Worm (Caenorhabditis elegans) whole organism, L3 larva: ENCODE data around the gene polk-1.

Source experiments
- R02D3.7 ChIP-seq: fragments of 150-350 bp; optimal IDR thresholded peaks from 2 replicates; lab custom pipeline; 2014; ENCODE audit warnings: missing biosample characterization, missing genetic modification characterization
- aly-2 ChIP-seq: fragments of 150-350 bp; optimal IDR thresholded peaks from 2 replicates; lab custom pipeline; 2014; ENCODE audit warnings: missing biosample characterization, missing genetic modification characterization
- ceh-16 ChIP-seq: sonication (generic microtip); optimal IDR thresholded peaks from 2 replicates; lab custom pipeline; 2017; ENCODE audit warnings: missing biosample characterization, missing genetic modification characterization
- ceh-82 ChIP-seq: fragments of 150-350 bp; optimal IDR thresholded peaks from 2 replicates; lab custom pipeline; 2014; ENCODE audit warnings: missing biosample characterization, missing genetic modification characterization
- ceh-9 ChIP-seq: sonication (generic microtip); optimal IDR thresholded peaks from 2 replicates; lab custom pipeline; 2018; ENCODE audit warnings: missing biosample characterization, missing genetic modification characterization
- daf-12 ChIP-seq: fragments of 150-350 bp; optimal IDR thresholded peaks from 2 replicates; lab custom pipeline; 2014; ENCODE audit warnings: missing biosample characterization, missing genetic modification reagents, missing genetic modification characterization
- egl-5 ChIP-seq: fragments of 150-350 bp; optimal IDR thresholded peaks from 2 replicates; lab custom pipeline; 2017; ENCODE audit warnings: missing biosample characterization, missing genetic modification reagents, missing genetic modification characterization, inconsistent platforms
- eor-1 ChIP-seq, 2 experiments: fragments of 150-350 bp; optimal IDR thresholded peaks; 2 replicates each; lab custom pipeline; 2014 to 2018; ENCODE audit warnings: missing biosample characterization in 2 of 2, missing genetic modification characterization in 2 of 2
- hmg-11 ChIP-seq: sonication (generic microtip); optimal IDR thresholded peaks from 2 replicates; lab custom pipeline; 2016; ENCODE audit warnings: missing genetic modification characterization, missing compliant biosample characterization
- jun-1 ChIP-seq: fragments of 150-350 bp; optimal IDR thresholded peaks from 2 replicates; lab custom pipeline; 2014; ENCODE audit warnings: missing biosample characterization, missing genetic modification reagents, missing genetic modification characterization
- lin-15B ChIP-seq: fragments of 150-350 bp; optimal IDR thresholded peaks from 2 replicates; lab custom pipeline; 2014; ENCODE audit warnings: missing biosample characterization, missing genetic modification characterization
- lin-39 ChIP-seq: fragments of 150-350 bp; optimal IDR thresholded peaks from 2 replicates; lab custom pipeline; 2018; ENCODE audit warnings: missing biosample characterization, missing genetic modification reagents, missing genetic modification characterization
- lsy-12 ChIP-seq: sonication (generic microtip); optimal IDR thresholded peaks from 2 replicates; lab custom pipeline; 2016; ENCODE audit warnings: mild to moderate bottlenecking, missing genetic modification characterization, missing compliant biosample characterization
- mdl-1 ChIP-seq: fragments of 150-350 bp; optimal IDR thresholded peaks from 2 replicates; lab custom pipeline; 2014; ENCODE audit warnings: missing biosample characterization, missing genetic modification characterization
- mml-1 ChIP-seq: fragments of 150-350 bp; sonication (generic microtip); optimal IDR thresholded peaks from 3 replicates; lab custom pipeline; 2014; ENCODE audit warnings: missing biosample characterization, missing genetic modification characterization
- nfya-1 ChIP-seq: sonication (generic microtip); optimal IDR thresholded peaks from 2 replicates; lab custom pipeline; 2017; ENCODE audit warnings: missing genetic modification characterization, mild to moderate bottlenecking, missing compliant biosample characterization, antibody characterized with exemption, moderate library complexity; ENCODE audit not compliant: insufficient read depth
- nhr-11 ChIP-seq: fragments of 150-350 bp; optimal IDR thresholded peaks from 2 replicates; lab custom pipeline; 2014; ENCODE audit warnings: missing biosample characterization, missing genetic modification characterization
- nhr-12 ChIP-seq: fragments of 150-350 bp; optimal IDR thresholded peaks from 2 replicates; lab custom pipeline; 2014; ENCODE audit warnings: missing biosample characterization, missing genetic modification characterization
- nhr-23 ChIP-seq: fragments of 150-350 bp; optimal IDR thresholded peaks from 2 replicates; lab custom pipeline; 2014; ENCODE audit warnings: missing biosample characterization, missing genetic modification reagents, missing genetic modification characterization
- nhr-237 ChIP-seq: fragments of 150-350 bp; optimal IDR thresholded peaks from 2 replicates; lab custom pipeline; 2014; ENCODE audit warnings: missing biosample characterization, missing genetic modification characterization
- nhr-25 ChIP-seq: sonication (generic microtip); optimal IDR thresholded peaks from 2 replicates; lab custom pipeline; 2017; ENCODE audit warnings: missing biosample characterization, missing genetic modification characterization
- nhr-43 ChIP-seq: sonication (generic microtip); optimal IDR thresholded peaks from 2 replicates; lab custom pipeline; 2016; ENCODE audit warnings: mild to moderate bottlenecking, missing genetic modification characterization, missing compliant biosample characterization; ENCODE audit not compliant: poor library complexity, severe bottlenecking
- nhr-67 ChIP-seq: fragments of 150-350 bp; optimal IDR thresholded peaks from 2 replicates; lab custom pipeline; 2014; ENCODE audit warnings: missing biosample characterization, missing genetic modification characterization
- nhr-76 ChIP-seq: fragments of 150-350 bp; sonication (generic microtip); optimal IDR thresholded peaks from 5 replicates; lab custom pipeline; 2014; ENCODE audit warnings: missing biosample characterization, missing genetic modification characterization
- nhr-77 ChIP-seq: fragments of 150-350 bp; optimal IDR thresholded peaks from 2 replicates; lab custom pipeline; 2014; ENCODE audit warnings: missing biosample characterization, missing genetic modification characterization
- pqm-1 ChIP-seq: fragments of 150-350 bp; optimal IDR thresholded peaks from 2 replicates; lab custom pipeline; 2017; ENCODE audit warnings: missing biosample characterization, missing genetic modification characterization, inconsistent platforms
- sea-2 ChIP-seq: fragments of 150-350 bp; sonication (generic microtip); optimal IDR thresholded peaks from 4 replicates; lab custom pipeline; 2014; ENCODE audit warnings: missing biosample characterization, missing genetic modification reagents, missing genetic modification characterization
- skn-1 ChIP-seq: fragments of 150-350 bp; optimal IDR thresholded peaks from 2 replicates; lab custom pipeline; 2014; ENCODE audit warnings: missing biosample characterization, missing genetic modification characterization
- snpc-4 ChIP-seq: fragments of 150-350 bp; optimal IDR thresholded peaks from 2 replicates; lab custom pipeline; 2014; ENCODE audit warnings: missing biosample characterization, missing genetic modification characterization
- tbx-2 ChIP-seq: sonication (generic microtip); optimal IDR thresholded peaks from 2 replicates; lab custom pipeline; 2016; ENCODE audit warnings: mild to moderate bottlenecking, missing genetic modification characterization, missing compliant biosample characterization
- unc-39 ChIP-seq: sonication (generic microtip); optimal IDR thresholded peaks from 4 replicates; lab custom pipeline; 2017; ENCODE audit warnings: missing biosample characterization, missing genetic modification characterization
- unc-62 ChIP-seq: fragments of 150-350 bp; sonication (generic microtip); optimal IDR thresholded peaks from 4 replicates; lab custom pipeline; 2014; ENCODE audit warnings: missing biosample characterization, missing genetic modification reagents, missing genetic modification characterization
- zag-1 ChIP-seq: fragments of 150-350 bp; optimal IDR thresholded peaks from 2 replicates; lab custom pipeline; 2014; ENCODE audit warnings: missing biosample characterization, missing genetic modification characterization
- ztf-11 ChIP-seq: fragments of 150-350 bp; optimal IDR thresholded peaks from 2 replicates; lab custom pipeline; 2014; ENCODE audit warnings: missing biosample characterization, missing genetic modification characterization
- ztf-4 ChIP-seq: fragments of 150-350 bp; optimal IDR thresholded peaks from 2 replicates; lab custom pipeline; 2014; ENCODE audit warnings: missing biosample characterization, missing genetic modification characterization

Gene polk-1

ce11 chrIII:8628405-8628982, at the start of gene polk-1, which contains the start of gene gpr-1:
Gene polk-1, minus strand, starts transcription at chrIII:8628590.
Gene gpr-1, plus strand, starts transcription at chrIII:8628932.
- TF ChIP-seq nhr-237 (tag; lab: Kevin White, UChicago) = no peak
- no peak for TF ChIP-seq ztf-11 (tag; lab: Kevin White, UChicago)
- TF ChIP-seq lin-15B (tag; lab: Kevin White, UChicago) = peak; percentile 57
- no peak for TF ChIP-seq snpc-4 (tag; lab: Kevin White, UChicago)
- TF ChIP-seq lsy-12 (tag; lab: Kevin White, UChicago) = no peak
- no peak for TF ChIP-seq nhr-77 (tag; lab: Kevin White, UChicago)
- TF ChIP-seq nhr-11 (tag; lab: Kevin White, UChicago) = no peak
- TF ChIP-seq lin-39 (tag; lab: Kevin White, UChicago) = peak; percentile 6
- no peak for TF ChIP-seq nhr-43 (tag; lab: Kevin White, UChicago)
- TF ChIP-seq tbx-2 (tag; lab: Kevin White, UChicago) = no peak
- TF ChIP-seq pqm-1 (tag; lab: Kevin White, UChicago) = no peak
- TF ChIP-seq nhr-23 (tag; lab: Kevin White, UChicago) = no peak
- no peak for TF ChIP-seq unc-39 (tag; lab: Kevin White, UChicago)
- TF ChIP-seq nfya-1 (tag; lab: Kevin White, UChicago) = peak; percentile 36

- TF ChIP-seq nhr-43 (tag; lab: Kevin White, UChicago) = no peak
- TF ChIP-seq R02D3.7 = no peak
- TF ChIP-seq snpc-4 (tag; lab: Kevin White, UChicago) = no peak
- no peak for TF ChIP-seq egl-5 (tag; lab: Kevin White, UChicago)
- TF ChIP-seq sea-2 (GFP tag; lab: Kevin White, UChicago) = no peak
Measured at ce11 chrIII:8674980-8675485, 46.6 kb upstream of the polk-1 start, which contains the start of gene pgl-2. Gene pgl-2, minus strand, starts transcription at chrIII:8675435.

ce11 chrIII:8668717-8669116, 40.3 kb upstream of the polk-1 start:
- peak; percentile 9 for TF ChIP-seq nhr-25
- TF ChIP-seq hmg-11 (tag; lab: Kevin White, UChicago) = peak; percentile 19
- no peak for TF ChIP-seq jun-1
- TF ChIP-seq mml-1 (tag; lab: Kevin White, UChicago) = no peak
- no peak for TF ChIP-seq unc-62
- no peak for TF ChIP-seq eor-1 (tag; optimal IDR thresholded peaks at IDR 0.05; lab: Kevin White, UChicago)

- no peak for TF ChIP-seq lsy-12 (tag; lab: Kevin White, UChicago)
- TF ChIP-seq nhr-76 (tag; lab: Kevin White, UChicago) = no peak
- no peak for TF ChIP-seq unc-62
- TF ChIP-seq egl-5 (tag; lab: Kevin White, UChicago) = no peak
- TF ChIP-seq ceh-9 (tag; lab: Kevin White, UChicago) = no peak
- no peak for TF ChIP-seq nhr-237 (tag; lab: Kevin White, UChicago)
- TF ChIP-seq nhr-77 (tag; lab: Kevin White, UChicago) = no peak
- TF ChIP-seq eor-1 (tag; optimal IDR thresholded peaks at IDR 0.05; lab: Kevin White, UChicago) = no peak
- TF ChIP-seq ztf-4 = no peak
- TF ChIP-seq nfya-1 (tag; lab: Kevin White, UChicago) = no peak
- TF ChIP-seq unc-39 (tag; lab: Kevin White, UChicago) = no peak
- TF ChIP-seq skn-1 = no peak
- TF ChIP-seq daf-12 (tag; lab: Kevin White, UChicago) = no peak
- no peak for TF ChIP-seq zag-1 (tag; lab: Kevin White, UChicago)
- no peak for TF ChIP-seq jun-1
- TF ChIP-seq ceh-82 = no peak
- no peak for TF ChIP-seq aly-2 (tag; lab: Kevin White, UChicago)
- no peak for TF ChIP-seq mdl-1 (tag; lab: Kevin White, UChicago)
- no peak for TF ChIP-seq nhr-23 (tag; lab: Kevin White, UChicago)
- no peak for TF ChIP-seq nhr-43 (tag; lab: Kevin White, UChicago)
- TF ChIP-seq, all 47 proteins: peak for 0
Measured at ce11 chrIII:8667382-8667781, 39.0 kb upstream of the polk-1 start, which contains the start of gene dpy-19. Gene dpy-19, minus strand, starts transcription at chrIII:8667482.

- no peak for TF ChIP-seq sea-2 (GFP tag; lab: Kevin White, UChicago)
- no peak for TF ChIP-seq unc-39 (tag; lab: Kevin White, UChicago)
- TF ChIP-seq unc-62 = no peak
- TF ChIP-seq nhr-12 = no peak
- no peak for TF ChIP-seq ceh-9 (tag; lab: Kevin White, UChicago)
- no peak for TF ChIP-seq nhr-76 (tag; lab: Kevin White, UChicago)
- TF ChIP-seq nhr-11 (tag; lab: Kevin White, UChicago) = no peak
- no peak for TF ChIP-seq nhr-67 (tag; lab: Kevin White, UChicago)
- no peak for TF ChIP-seq ceh-16 (tag; lab: Kevin White, UChicago)
- no peak for TF ChIP-seq tbx-2 (tag; lab: Kevin White, UChicago)
- TF ChIP-seq, all 47 proteins: peak for 0
Measured at ce11 chrIII:8664897-8665388, 36.6 kb upstream of the polk-1 start, which contains the start of gene F22B7.1. Gene F22B7.1, plus strand, starts transcription at chrIII:8665338.
